Fruit fly (Drosophila melanogaster): ENCODE results near the gene Membrin.

- TF ChIP-seq CG1620 (GFP tag; optimal IDR thresholded peaks at IDR 0.05) (no peak), kay (GFP tag; ENCODE audit: borderline replicate concordance) (no peak), pad (GFP tag; optimal IDR thresholded peaks at IDR 0.05) (no peak), toe (GFP tag; optimal IDR thresholded peaks at IDR 0.05) (no peak), CG11617 (GFP tag; optimal IDR thresholded peaks at IDR 0.05) (no peak), Hr96 (GFP tag; optimal IDR thresholded peaks at IDR 0.05) (no peak), Crg-1 (GFP tag; optimal IDR thresholded peaks at IDR 0.05) (no peak), Clk (GFP tag; optimal IDR thresholded peaks at IDR 0.05) (no peak), cic (GFP tag; optimal IDR thresholded peaks at IDR 0.05) (no peak), CG7045 (GFP tag; optimal IDR thresholded peaks at IDR 0.05) (no peak), ovo (GFP tag; optimal IDR thresholded peaks at IDR 0.05) (no peak), tj (GFP tag; optimal IDR thresholded peaks at IDR 0.05) (no peak), CG14711 (tag; optimal IDR thresholded peaks at IDR 0.05) (no peak), CG33017 (tag; optimal IDR thresholded peaks at IDR 0.05) (no peak)
Measured at dm6 chr3L:5341770-5342318, 24.4 kb upstream of the Membrin start.

All from whole organism, adult.